Fruit fly (Drosophila melanogaster): ENCODE data around the gene Prp5.

The Prp5 gene

dm6 chrX:15298298-15299069, 46.5 kb upstream of the Prp5 start (continued):
- peak; percentile 95 for TF ChIP-seq CG6276 (GFP tag; optimal IDR thresholded peaks at IDR 0.05)
- peak; percentile 44 for TF ChIP-seq fd85E (GFP tag; optimal IDR thresholded peaks at IDR 0.05)
- TF ChIP-seq CG6854 (GFP tag; optimal IDR thresholded peaks at IDR 0.05) = peak; percentile 28
- peak; percentile 91 for TF ChIP-seq Lpt (GFP tag; optimal IDR thresholded peaks at IDR 0.05)
- TF ChIP-seq fd59A (GFP tag; optimal IDR thresholded peaks at IDR 0.05) = peak; percentile 83
- peak; percentile 72 for TF ChIP-seq spab (GFP tag; optimal IDR thresholded peaks at IDR 0.05)
- peak; percentile 83 for TF ChIP-seq fkh (GFP tag; optimal IDR thresholded peaks at IDR 0.05)
- TF ChIP-seq Met (GFP tag; optimal IDR thresholded peaks at IDR 0.05) = peak; percentile 72
- TF ChIP-seq acj6 (GFP tag; optimal IDR thresholded peaks at IDR 0.05) = peak; percentile 91
- TF ChIP-seq svp (GFP tag) = peak; percentile 93
- TF ChIP-seq CG3032 (tag; optimal IDR thresholded peaks at IDR 0.05) = peak; percentile 90
- peak; percentile 87 for TF ChIP-seq CG8632 (GFP tag; optimal IDR thresholded peaks at IDR 0.05)
- peak; percentile 85 for TF ChIP-seq Ets96B (tag; optimal IDR thresholded peaks at IDR 0.05)
- peak; percentile 65 for TF ChIP-seq CG1621 (tag; optimal IDR thresholded peaks at IDR 0.05)
- TF ChIP-seq salr (GFP tag; optimal IDR thresholded peaks at IDR 0.05) = peak; percentile 60 to 90
- peak; percentile 71 for TF ChIP-seq Sox102F (GFP tag; optimal IDR thresholded peaks at IDR 0.05)
- peak; percentile 98 for TF ChIP-seq CG8119 (GFP tag; IDR thresholded peaks at IDR 0.05)
- peak; percentile 88 for TF ChIP-seq CG16779 (tag; optimal IDR thresholded peaks at IDR 0.05)
- peak; percentile 91 for TF ChIP-seq CG34406 (GFP tag; optimal IDR thresholded peaks at IDR 0.05)
- peak; percentile 90 for TF ChIP-seq CG11762 (GFP tag; optimal IDR thresholded peaks at IDR 0.05; ENCODE audit: insufficient read depth)
- peak; percentile 84 for TF ChIP-seq esn (GFP tag; optimal IDR thresholded peaks at IDR 0.05)
- TF ChIP-seq Hr38 (GFP tag; optimal IDR thresholded peaks at IDR 0.05) = no peak
- TF ChIP-seq CG10631 (GFP tag; optimal IDR thresholded peaks at IDR 0.05) = peak; percentile 90
- peak; percentile 80 for TF ChIP-seq CG11902 (GFP tag; optimal IDR thresholded peaks at IDR 0.05)
- TF ChIP-seq Gug (GFP tag; IDR thresholded peaks at IDR 0.05) = peak; percentile 94
- peak; percentile 79 for TF ChIP-seq lz (GFP tag; optimal IDR thresholded peaks at IDR 0.05)
- TF ChIP-seq CG11294 (GFP tag; IDR thresholded peaks at IDR 0.05) = peak; percentile 96
- TF ChIP-seq OdsH (GFP tag; optimal IDR thresholded peaks at IDR 0.05) = peak; percentile 93
- peak; percentile 87 for TF ChIP-seq CG6163 (GFP tag; IDR thresholded peaks at IDR 0.05)

dm6 chrX:15299927-15300740, 44.8 kb upstream of the Prp5 start:
- TF ChIP-seq OdsH (GFP tag; optimal IDR thresholded peaks at IDR 0.05) (no peak), eg (GFP tag; IDR thresholded peaks at IDR 0.05) (0 out of 3 replicates have a peak, but pooled peaks have one; percentile 19)

- TF ChIP-seq Sox102F (GFP tag; optimal IDR thresholded peaks at IDR 0.05) (no peak), vri (GFP tag; optimal IDR thresholded peaks at IDR 0.05) (peak; percentile 17), fd59A (GFP tag; optimal IDR thresholded peaks at IDR 0.05) (no peak), spab (GFP tag; optimal IDR thresholded peaks at IDR 0.05) (no peak), CG4318 (GFP tag; optimal IDR thresholded peaks at IDR 0.05) (no peak), svp (GFP tag) (peak; percentile 58), eg (GFP tag; IDR thresholded peaks at IDR 0.05) (no peak)
Measured at dm6 chrX:15301175-15301574, 43.8 kb upstream of the Prp5 start.
